Worm (Caenorhabditis elegans) whole organism, mixed stage, embryonic: ENCODE results near the gene marc-5.

Experiments used
- blmp-1 ChIP-seq: fragments of 150-350 bp; optimal IDR thresholded peaks from 2 replicates; lab custom pipeline; 2014; ENCODE audit warnings: missing biosample characterization, missing genetic modification characterization
- ceh-83 ChIP-seq: fragments of 200-800 bp; sonication (Bioruptor generic); optimal IDR thresholded peaks from 2 replicates; lab custom pipeline; 2018; ENCODE audit warnings: mild to moderate bottlenecking, missing genetic modification characterization, missing compliant biosample characterization
- drap-1 ChIP-seq: fragments of 200-800 bp; sonication (Bioruptor generic); optimal IDR thresholded peaks from 3 replicates; lab custom pipeline; 2018; ENCODE audit warnings: mild to moderate bottlenecking, missing genetic modification characterization, missing compliant biosample characterization
- ham-2 ChIP-seq: fragments of 200-800 bp; sonication (Bioruptor generic); optimal IDR thresholded peaks from 2 replicates; lab custom pipeline; 2018; ENCODE audit warnings: mild to moderate bottlenecking, missing genetic modification characterization, missing compliant biosample characterization
- lin-32 ChIP-seq: fragments of 200-800 bp; sonication (Bioruptor generic); optimal IDR thresholded peaks from 2 replicates; lab custom pipeline; 2018; ENCODE audit warnings: mild to moderate bottlenecking, missing genetic modification characterization, missing compliant biosample characterization
- lsy-2 ChIP-seq: fragments of 150-350 bp; optimal IDR thresholded peaks from 2 replicates; lab custom pipeline; 2014; ENCODE audit warnings: missing biosample characterization, missing genetic modification characterization
- unc-62 ChIP-seq: fragments of 150-350 bp; optimal IDR thresholded peaks from 2 replicates; lab custom pipeline; 2014; ENCODE audit warnings: missing biosample characterization, missing genetic modification reagents, missing genetic modification characterization

The marc-5 gene

ce11 chrII:12309614-12310013 is 69.7 kb downstream of the marc-5 start, which contains the start of gene C50E10.2:
C50E10.2 (minus strand) TSS chrII:12309714.
- TF ChIP-seq ceh-83 (GFP tag; lab: Kevin White, UChicago) = no peak
- no peak for TF ChIP-seq blmp-1 (tag; lab: Kevin White, UChicago)
- TF ChIP-seq lin-32 (GFP tag; lab: Kevin White, UChicago) = no peak
- no peak for TF ChIP-seq lsy-2 (tag; lab: Kevin White, UChicago)
- TF ChIP-seq unc-62 (GFP tag; lab: Kevin White, UChicago) = no peak
- TF ChIP-seq ham-2 = no peak
- TF ChIP-seq drap-1 = no peak
